Worm (Caenorhabditis elegans): ENCODE results near the gene ints-2.

DNA sequence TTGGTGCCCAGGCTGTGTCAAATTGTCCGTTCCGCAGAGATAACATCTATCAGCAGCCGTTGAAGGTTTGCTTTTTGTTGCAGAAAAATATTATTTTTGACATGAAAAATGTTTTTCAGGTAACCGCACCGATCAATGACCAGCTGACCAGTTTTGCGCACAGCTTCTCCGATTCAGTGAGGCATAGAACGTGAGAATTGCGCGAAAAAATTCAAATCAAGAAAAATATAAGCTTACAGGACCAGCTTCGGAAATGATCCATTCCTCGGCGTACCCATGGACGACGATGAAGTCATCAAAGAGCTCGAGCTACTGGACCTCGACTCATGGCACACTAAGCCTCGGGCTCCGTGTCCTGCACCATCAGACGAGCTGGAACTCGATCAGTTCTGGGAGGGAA lies 9.0 kb downstream of the ints-2 start:
- TF ChIP-seq zag-1 (tag; optimal IDR thresholded peaks at IDR 0.05) (no peak), ceh-9 (tag; optimal IDR thresholded peaks at IDR 0.05) (no peak), nhr-25 (tag; optimal IDR thresholded peaks at IDR 0.05) (no peak), pha-4 (tag; optimal IDR thresholded peaks at IDR 0.05) (no peak), elt-3 (tag; optimal IDR thresholded peaks at IDR 0.05) (no peak), pqm-1 (tag; optimal IDR thresholded peaks at IDR 0.05) (no peak), nhr-12 (tag; optimal IDR thresholded peaks at IDR 0.05) (no peak), hmg-11 (tag; optimal IDR thresholded peaks at IDR 0.05) (no peak), jun-1 (tag; optimal IDR thresholded peaks at IDR 0.05) (no peak), elt-1 (tag; optimal IDR thresholded peaks at IDR 0.05) (no peak), nhr-237 (tag; optimal IDR thresholded peaks at IDR 0.05) (no peak), unc-62 (GFP tag; optimal IDR thresholded peaks at IDR 0.05) (no peak), ceh-16 (tag; optimal IDR thresholded peaks at IDR 0.05) (no peak), nhr-23 (tag; optimal IDR thresholded peaks at IDR 0.05) (no peak)
